Worm (Caenorhabditis elegans): Measurements from ENCODE around the gene uda-1.

- TF ChIP-seq nfya-2 (GFP tag; IDR thresholded peaks at IDR 0.05) (no peak), B0261.1 (tag; optimal IDR thresholded peaks at IDR 0.05) (no peak), unc-62 (GFP tag; optimal IDR thresholded peaks at IDR 0.05) (no peak), F52B5.7 (tag; optimal IDR thresholded peaks at IDR 0.05) (no peak), lsl-1 (GFP tag; optimal IDR thresholded peaks at IDR 0.05) (no peak), rcor-1 (GFP tag; IDR thresholded peaks at IDR 0.05) (no peak), nfya-1 (tag; optimal IDR thresholded peaks at IDR 0.05; ENCODE audit: borderline replicate concordance, insufficient read depth) (no peak), nhr-80 (tag; optimal IDR thresholded peaks at IDR 0.05) (no peak)
Observed at ce11 chrV:9995791-9996190, 8.8 kb upstream of the uda-1 start, which contains the start of gene K08H10.6.
